Worm (Caenorhabditis elegans) whole organism, late embryonic: ENCODE results near the gene mrp-6.
"Not testable (repeated sequence)": the region's sequence is repeated elsewhere in the genome, so short reads cannot be mapped to it uniquely, and the experiment has no call there.

Source experiments
- ama-1 ChIP-seq: fragments of 150-350 bp; optimal IDR thresholded peaks from 2 replicates; lab custom pipeline; 2014
- ceh-34 ChIP-seq: sonication (generic microtip); optimal IDR thresholded peaks from 2 replicates; lab custom pipeline; 2016; ENCODE audit warnings: mild to moderate bottlenecking, missing genetic modification characterization, missing compliant biosample characterization
- ets-4 ChIP-seq: sonication (generic microtip); optimal IDR thresholded peaks from 2 replicates; lab custom pipeline; 2016; ENCODE audit warnings: missing genetic modification characterization, missing compliant biosample characterization
- hlh-6 ChIP-seq: sonication (generic microtip); optimal IDR thresholded peaks from 2 replicates; lab custom pipeline; 2016; ENCODE audit warnings: missing genotype, missing genetic modification characterization, missing compliant biosample characterization
- lin-11 ChIP-seq: fragments of 200-800 bp; sonication (Bioruptor generic); optimal IDR thresholded peaks from 2 replicates; lab custom pipeline; 2018; ENCODE audit warnings: mild to moderate bottlenecking, missing genetic modification characterization, missing compliant biosample characterization
- nhr-11 ChIP-seq: fragments of 150-350 bp; optimal IDR thresholded peaks from 2 replicates; lab custom pipeline; 2014; ENCODE audit warnings: missing biosample characterization, missing genetic modification characterization
- npax-4 ChIP-seq: sonication (generic microtip); optimal IDR thresholded peaks from 2 replicates; lab custom pipeline; 2016; ENCODE audit warnings: missing genetic modification characterization, missing compliant biosample characterization
- pros-1 ChIP-seq: fragments of 150-350 bp; optimal IDR thresholded peaks from 2 replicates; lab custom pipeline; 2014; ENCODE audit warnings: missing biosample characterization, missing genetic modification reagents, missing genetic modification characterization
- unc-55 ChIP-seq: sonication (generic microtip); optimal IDR thresholded peaks from 2 replicates; lab custom pipeline; 2017; ENCODE audit warnings: missing biosample characterization, missing genetic modification reagents, missing genetic modification characterization
- ztf-16 ChIP-seq: sonication (generic microtip); optimal IDR thresholded peaks from 2 replicates; lab custom pipeline; 2017; ENCODE audit warnings: missing genetic modification characterization, missing compliant biosample characterization

ce11 chrX:4207385-4207784 lies 20.8 kb upstream of the mrp-6 start, which contains the start of gene F20B6.9:
- TF ChIP-seq pros-1 (tag; lab: Kevin White, UChicago); ceh-34 (tag; lab: Kevin White, UChicago); hlh-6 (tag; lab: Kevin White, UChicago); lin-11; nhr-11 (tag; lab: Kevin White, UChicago); unc-55 (GFP tag; lab: Kevin White, UChicago); ztf-16 (tag; lab: Kevin White, UChicago); ama-1; ets-4 (tag; lab: Kevin White, UChicago); npax-4: not testable (repeated sequence)
